Worm (Caenorhabditis elegans) whole organism, L1 larva: ENCODE results near the gene F36G3.1.

Experiments
- ces-1 ChIP-seq: fragments of 150-350 bp; optimal IDR thresholded peaks from 2 replicates; lab custom pipeline; 2014; ENCODE audit warnings: missing biosample characterization, missing genetic modification reagents, missing genetic modification characterization
- elt-2 ChIP-seq: sonication (generic microtip); optimal IDR thresholded peaks from 2 replicates; lab custom pipeline; 2016; ENCODE audit warnings: missing genetic modification characterization, mild to moderate bottlenecking, inconsistent platforms, missing compliant biosample characterization, missing genetic modification reagents
- elt-3 ChIP-seq, 6 experiments: fragments of 150-350 bp in 1 of 6; sonication (generic microtip); optimal IDR thresholded peaks; 2 replicates each; lab custom pipeline; 2017 to 2018; ENCODE audit warnings: missing biosample characterization in 6 of 6, missing genetic modification characterization in 6 of 6, inconsistent platforms in 1 of 6
- fkh-10 ChIP-seq: sonication (generic microtip); optimal IDR thresholded peaks from 2 replicates; lab custom pipeline; 2017; ENCODE audit warnings: missing biosample characterization, missing genetic modification reagents, missing genetic modification characterization
- fos-1 ChIP-seq: fragments of 150-350 bp; optimal IDR thresholded peaks from 2 replicates; lab custom pipeline; 2014; ENCODE audit warnings: missing biosample characterization, missing genetic modification characterization
- jun-1 ChIP-seq: fragments of 150-350 bp; optimal IDR thresholded peaks from 2 replicates; lab custom pipeline; 2014; ENCODE audit warnings: missing biosample characterization, missing genetic modification reagents, missing genetic modification characterization
- nhr-77 ChIP-seq: fragments of 150-350 bp; optimal IDR thresholded peaks from 2 replicates; lab custom pipeline; 2014; ENCODE audit warnings: missing biosample characterization, missing genetic modification characterization
- unc-62 ChIP-seq: fragments of 150-350 bp; optimal IDR thresholded peaks from 2 replicates; lab custom pipeline; 2014; ENCODE audit warnings: missing biosample characterization, missing genetic modification reagents, missing genetic modification characterization
- zag-1 ChIP-seq: fragments of 150-350 bp; optimal IDR thresholded peaks from 2 replicates; lab custom pipeline; 2014; ENCODE audit warnings: missing biosample characterization, missing genetic modification characterization

DNA sequence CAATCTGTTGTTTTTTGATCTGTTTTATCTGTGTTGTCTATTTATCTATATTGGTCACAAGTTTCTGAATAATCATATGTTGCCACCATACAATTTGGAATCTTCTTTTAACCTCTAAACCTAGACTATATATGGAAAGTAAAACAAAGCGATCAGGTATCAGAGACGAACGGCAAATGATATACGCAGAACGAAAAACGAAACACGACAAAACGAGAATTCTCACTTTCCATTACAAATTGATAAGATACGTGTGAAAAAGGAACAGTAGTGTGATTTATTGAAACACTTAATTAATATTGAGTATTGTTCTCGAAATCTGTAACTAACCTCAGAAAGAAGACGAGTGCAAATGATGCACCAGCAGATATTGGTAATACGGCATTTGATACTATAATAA lies 25.1 kb downstream of the F36G3.1 start:
- TF ChIP-seq ces-1 (no peak), unc-62 (GFP tag; lab: Kevin White, UChicago) (no peak), jun-1 (no peak), fos-1 (tag; lab: Kevin White, UChicago) (no peak), nhr-77 (tag; lab: Kevin White, UChicago) (no peak), zag-1 (tag; lab: Kevin White, UChicago) (no peak), elt-3 (tag; optimal IDR thresholded peaks at IDR 0.05; lab: Kevin White, UChicago) (peak in 1 of 6 experiments; percentile 9), elt-2 (tag; lab: Kevin White, UChicago) (no peak), fkh-10 (GFP tag; lab: Kevin White, UChicago) (no peak)
